Fruit fly (Drosophila melanogaster): ENCODE measurements around the gene CG7730.

CG7730 gene

DNA sequence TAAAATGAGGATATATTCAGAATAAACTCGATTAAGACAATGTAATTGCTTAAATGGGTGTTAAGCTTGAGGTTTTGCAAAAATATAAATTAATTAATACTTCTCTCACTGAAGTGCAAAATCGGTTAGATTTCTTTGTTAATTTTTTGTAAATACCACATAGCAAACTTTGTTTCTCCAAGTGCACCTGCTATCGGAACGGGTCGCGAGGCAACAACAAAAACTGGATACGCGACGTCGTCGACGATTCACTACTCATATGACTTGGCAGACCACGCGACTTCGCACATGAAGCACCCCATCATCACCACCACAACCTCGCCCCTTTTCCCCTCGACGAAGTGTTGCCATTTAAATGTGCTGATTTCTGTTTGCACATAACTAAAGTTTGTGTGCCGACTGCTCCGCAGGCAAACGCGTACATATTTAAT is 20.3 kb upstream of the CG7730 start (continued):
- TF ChIP-seq ab (GFP tag; optimal IDR thresholded peaks at IDR 0.05) = no peak
- peak; percentile 26; the same call in 1 of the 2 replicates for TF ChIP-seq H2.0 (GFP tag; IDR thresholded peaks at IDR 0.05)
- TF ChIP-seq nerfin-2 (GFP tag; IDR thresholded peaks at IDR 0.05; ENCODE audit: partially characterized antibody) = no peak
- no peak for TF ChIP-seq Nf-YB (GFP tag; optimal IDR thresholded peaks at IDR 0.05)
- TF ChIP-seq CoRest (tag; optimal IDR thresholded peaks at IDR 0.05) = peak; percentile 38
- no peak for TF ChIP-seq CG11247 (GFP tag; IDR thresholded peaks at IDR 0.05)
- TF ChIP-seq CG6175 (GFP tag; IDR thresholded peaks at IDR 0.05) = peak; percentile 36; the same call in 1 of the 3 replicates
- no peak for TF ChIP-seq pfk (GFP tag; optimal IDR thresholded peaks at IDR 0.05)
- TF ChIP-seq aop (GFP tag; IDR thresholded peaks at IDR 0.05) = no peak
- TF ChIP-seq sim (GFP tag; IDR thresholded peaks at IDR 0.05) = no peak
- no peak for TF ChIP-seq Sox100B (GFP tag; optimal IDR thresholded peaks at IDR 0.05)
- TF ChIP-seq Pdp1 (GFP tag; optimal IDR thresholded peaks at IDR 0.05) = peak in 1 of 2 experiments; percentile 17
- no peak for TF ChIP-seq CG6791 (GFP tag; IDR thresholded peaks at IDR 0.05; ENCODE audit: partially characterized antibody)
- peak; percentile 33; the same call in 1 of the 2 replicates for TF ChIP-seq al (GFP tag; IDR thresholded peaks at IDR 0.05)
- TF ChIP-seq CG8281 (tag; optimal IDR thresholded peaks at IDR 0.05) = no peak
- no peak for TF ChIP-seq Bgb (GFP tag; IDR thresholded peaks at IDR 0.05; ENCODE audit: partially characterized antibody)
- TF ChIP-seq nau (GFP tag; optimal IDR thresholded peaks at IDR 0.05) = no peak
- peak; percentile 39 for TF ChIP-seq CG1603 (tag; optimal IDR thresholded peaks at IDR 0.05)
- peak; percentile 76 for TF ChIP-seq crol (GFP tag; IDR thresholded peaks at IDR 0.05)
- TF ChIP-seq CG2202 (tag; optimal IDR thresholded peaks at IDR 0.05) = no peak
- no peak for TF ChIP-seq pros (GFP tag; optimal IDR thresholded peaks at IDR 0.05)
- TF ChIP-seq CG15514 (GFP tag; optimal IDR thresholded peaks at IDR 0.05) = no peak
- TF ChIP-seq Sry-δ (GFP tag; optimal IDR thresholded peaks at IDR 0.05) = no peak
- TF ChIP-seq grau (tag; optimal IDR thresholded peaks at IDR 0.05) = peak; percentile 46
- TF ChIP-seq onecut (GFP tag; IDR thresholded peaks at IDR 0.05) = no peak
- TF ChIP-seq CG6689 (GFP tag; IDR thresholded peaks at IDR 0.05) = peak; percentile 55
- TF ChIP-seq Kr (GFP tag; optimal IDR thresholded peaks at IDR 0.05) = no peak
- TF ChIP-seq Hr39 (optimal IDR thresholded peaks at IDR 0.05) = no peak
- TF ChIP-seq chn (GFP tag; optimal IDR thresholded peaks at IDR 0.05) = no peak
- no peak for TF ChIP-seq CG10462 (GFP tag; optimal IDR thresholded peaks at IDR 0.05)
- no peak for TF ChIP-seq ERR (GFP tag; optimal IDR thresholded peaks at IDR 0.05)
- no peak for TF ChIP-seq CG4404 (GFP tag; IDR thresholded peaks at IDR 0.05)
- no peak for TF ChIP-seq CG12299 (tag; optimal IDR thresholded peaks at IDR 0.05)
- TF ChIP-seq bowl (GFP tag; IDR thresholded peaks at IDR 0.05) = no peak
- TF ChIP-seq CG7987 (GFP tag; optimal IDR thresholded peaks at IDR 0.05) = no peak
- peak; percentile 54 for TF ChIP-seq CG14441 (GFP tag; IDR thresholded peaks at IDR 0.05)
- no peak for TF ChIP-seq zfh2 (GFP tag; optimal IDR thresholded peaks at IDR 0.05)
- TF ChIP-seq CG6683 (GFP tag; optimal IDR thresholded peaks at IDR 0.05) = no peak
- no peak for TF ChIP-seq klu (GFP tag; IDR thresholded peaks at IDR 0.05)
- TF ChIP-seq CG17361 (GFP tag; IDR thresholded peaks at IDR 0.05) = peak; percentile 39; the same call in 1 of the 3 replicates
- no peak for TF ChIP-seq sna (GFP tag; IDR thresholded peaks at IDR 0.05; ENCODE audit: partially characterized antibody)
- TF ChIP-seq Ptx1 (GFP tag; IDR thresholded peaks at IDR 0.05) = peak; percentile 44; the same call in 1 of the 2 replicates
- TF ChIP-seq CG12104 (GFP tag; optimal IDR thresholded peaks at IDR 0.05) = no peak
- TF ChIP-seq CG1832 (GFP tag; optimal IDR thresholded peaks at IDR 0.05) = no peak
- TF ChIP-seq chif (GFP tag; optimal IDR thresholded peaks at IDR 0.05) = no peak
- TF ChIP-seq Myb (GFP tag; optimal IDR thresholded peaks at IDR 0.05) = no peak
- no peak for TF ChIP-seq tup (GFP tag; optimal IDR thresholded peaks at IDR 0.05)
- peak; percentile 24 for TF ChIP-seq nmo (GFP tag; optimal IDR thresholded peaks at IDR 0.05)
- TF ChIP-seq CG34376 (GFP tag; optimal IDR thresholded peaks at IDR 0.05) = no peak
- peak; percentile 46 for TF ChIP-seq CG7839 (tag; optimal IDR thresholded peaks at IDR 0.05)
- no peak for TF ChIP-seq CG2129 (GFP tag; IDR thresholded peaks at IDR 0.05; ENCODE audit: partially characterized antibody)
